Fruit fly (Drosophila melanogaster) whole organism, embryonic: ENCODE data around the gene Mccc1.

Experiments used
- CG11696 ChIP-seq: fragments of 200-800 bp; sonication (Bioruptor generic); IDR thresholded peaks from 2 replicates; pipeline ENCODE4 v1.3.6; 2022; ENCODE audit warnings: missing biosample characterization, missing genetic modification characterization
- CG12071 ChIP-seq: fragments of 200-800 bp; sonication (Bioruptor generic); optimal IDR thresholded peaks from 3 replicates; lab custom pipeline; 2018; ENCODE audit warnings: missing biosample characterization, mild to moderate bottlenecking, missing genetic modification characterization
- CG12744 ChIP-seq: fragments of 200-800 bp; sonication (Bioruptor generic); optimal IDR thresholded peaks from 2 replicates; lab custom pipeline; 2016; ENCODE audit warnings: missing biosample characterization, missing genetic modification characterization
- CG14965 ChIP-seq: fragments of 200-800 bp; sonication (Bioruptor generic); optimal IDR thresholded peaks from 2 replicates; lab custom pipeline; 2016; ENCODE audit warnings: missing biosample characterization, missing genetic modification characterization, borderline replicate concordance
- CG15601 ChIP-seq: fragments of 200-800 bp; sonication (Bioruptor generic); optimal IDR thresholded peaks from 3 replicates; lab custom pipeline; 2019; ENCODE audit warnings: missing biosample characterization, mild to moderate bottlenecking, missing genetic modification characterization, moderate library complexity
- CG16779 ChIP-seq: fragments of 200-800 bp; sonication (Bioruptor generic); IDR thresholded peaks from 2 replicates; pipeline ENCODE4 v1.3.6; 2022; ENCODE audit warnings: missing biosample characterization, missing genetic modification characterization
- CG17328 ChIP-seq: fragments of 200-800 bp; sonication (Bioruptor generic); IDR thresholded peaks from 2 replicates; pipeline ENCODE4 v1.3.6; 2022; ENCODE audit warnings: missing biosample characterization, missing genetic modification characterization
- CG17359 ChIP-seq: fragments of 200-800 bp; sonication (Bioruptor generic); optimal IDR thresholded peaks from 3 replicates; lab custom pipeline; 2018; ENCODE audit warnings: missing biosample characterization, mild to moderate bottlenecking, missing genetic modification characterization, moderate library complexity
- CG18011 ChIP-seq: fragments of 200-800 bp; sonication (Bioruptor generic); optimal IDR thresholded peaks from 2 replicates; lab custom pipeline; 2017; ENCODE audit warnings: missing biosample characterization, missing genetic modification characterization, mild to moderate bottlenecking, moderate library complexity, missing genotype
- CG18262 ChIP-seq: fragments of 200-800 bp; optimal IDR thresholded peaks from 3 replicates; lab custom pipeline; 2019; ENCODE audit warnings: missing biosample characterization, mild to moderate bottlenecking, missing genetic modification characterization, moderate library complexity
- CG2116 ChIP-seq: fragments of 200-800 bp; sonication (Bioruptor generic); optimal IDR thresholded peaks from 3 replicates; lab custom pipeline; 2018; ENCODE audit warnings: missing biosample characterization, mild to moderate bottlenecking, missing genetic modification characterization
- CG2199 ChIP-seq: fragments of 200-800 bp; sonication (Bioruptor generic); IDR thresholded peaks from 3 replicates; pipeline ENCODE4 v1.3.6; 2022; ENCODE audit warnings: missing biosample characterization, missing genetic modification characterization
- CG3163 ChIP-seq: fragments of 200-800 bp; sonication (Bioruptor generic); optimal IDR thresholded peaks from 3 replicates; lab custom pipeline; 2016; ENCODE audit warnings: missing biosample characterization, missing genetic modification characterization
- CG42726 ChIP-seq: fragments of 200-800 bp; sonication (Bioruptor generic); IDR thresholded peaks from 2 replicates; pipeline ENCODE4 v1.3.6; 2022; ENCODE audit warnings: missing biosample characterization, missing genetic modification characterization; ENCODE audit not compliant: partially characterized antibody
- CG43689 ChIP-seq: fragments of 200-800 bp; sonication (Bioruptor generic); IDR thresholded peaks from 2 replicates; pipeline ENCODE4 v1.3.6; 2022; ENCODE audit warnings: missing biosample characterization, missing genetic modification characterization
- CG4707 ChIP-seq: fragments of 200-800 bp; sonication (Bioruptor generic); optimal IDR thresholded peaks from 2 replicates; lab custom pipeline; 2018; ENCODE audit warnings: missing biosample characterization, mild to moderate bottlenecking, missing genetic modification characterization, moderate library complexity
- CG6854 ChIP-seq: fragments of 200-800 bp; sonication (Bioruptor generic); optimal IDR thresholded peaks from 3 replicates; lab custom pipeline; 2017; ENCODE audit warnings: missing biosample characterization, mild to moderate bottlenecking, missing genetic modification characterization
- CG9437 ChIP-seq: fragments of 200-800 bp; sonication (Bioruptor generic); optimal IDR thresholded peaks from 2 replicates; lab custom pipeline; 2018; ENCODE audit warnings: missing biosample characterization, mild to moderate bottlenecking, missing genetic modification characterization
- CG9609 ChIP-seq: fragments of 200-800 bp; sonication (Bioruptor generic); optimal IDR thresholded peaks from 3 replicates; lab custom pipeline; 2016; ENCODE audit warnings: missing biosample characterization, missing genetic modification characterization
- CoRest ChIP-seq: fragments of 200-800 bp; sonication (Bioruptor generic); optimal IDR thresholded peaks from 3 replicates; lab custom pipeline; 2018; ENCODE audit warnings: missing biosample characterization, mild to moderate bottlenecking, missing genetic modification characterization, moderate library complexity
- Dad ChIP-seq: fragments of 200-800 bp; sonication (Bioruptor generic); optimal IDR thresholded peaks from 3 replicates; lab custom pipeline; 2016; ENCODE audit warnings: missing biosample characterization, missing genetic modification characterization
- Elba2 ChIP-seq: fragments of 200-800 bp; sonication (Bioruptor generic); optimal IDR thresholded peaks from 3 replicates; lab custom pipeline; 2016; ENCODE audit warnings: missing biosample characterization, missing genetic modification characterization
- Ets97D ChIP-seq: fragments of 200-800 bp; sonication (Bioruptor generic); optimal IDR thresholded peaks from 3 replicates; lab custom pipeline; 2016; ENCODE audit warnings: missing biosample characterization, missing genetic modification characterization
- Fer2 ChIP-seq: fragments of 200-800 bp; sonication (Bioruptor generic); optimal IDR thresholded peaks from 2 replicates; lab custom pipeline; 2018; ENCODE audit warnings: missing biosample characterization, mild to moderate bottlenecking, missing genetic modification characterization, moderate library complexity
- HLH54F ChIP-seq: fragments of 200-800 bp; sonication (Bioruptor generic); optimal IDR thresholded peaks from 3 replicates; lab custom pipeline; 2016; ENCODE audit warnings: missing biosample characterization, missing genetic modification characterization
- Hmr ChIP-seq: fragments of 200-800 bp; sonication (Bioruptor generic); optimal IDR thresholded peaks from 3 replicates; lab custom pipeline; 2017; ENCODE audit warnings: mild to moderate bottlenecking, missing biosample characterization, missing genetic modification reagents, missing genetic modification characterization
- Lpt ChIP-seq: fragments of >200 bp; optimal IDR thresholded peaks from 2 replicates; lab custom pipeline; 2018; ENCODE audit warnings: missing biosample characterization, missing genetic modification characterization
- NK7.1 ChIP-seq: fragments of 200-800 bp; sonication (Bioruptor generic); optimal IDR thresholded peaks from 3 replicates; lab custom pipeline; 2016; ENCODE audit warnings: missing biosample characterization, missing genetic modification characterization
- Oaz ChIP-seq: fragments of 200-800 bp; sonication (Bioruptor generic); IDR thresholded peaks from 2 replicates; pipeline ENCODE4 v1.3.6; 2022; ENCODE audit warnings: missing biosample characterization, missing genetic modification characterization
- Rfx ChIP-seq: fragments of 200-800 bp; sonication (Bioruptor generic); IDR thresholded peaks from 2 replicates; pipeline ENCODE4 v1.3.6; 2022; ENCODE audit warnings: missing biosample characterization, missing genetic modification characterization
- Rx ChIP-seq: fragments of 200-800 bp; sonication (Bioruptor generic); IDR thresholded peaks from 2 replicates; pipeline ENCODE4 v1.3.6; 2022; ENCODE audit warnings: missing biosample characterization, missing genetic modification characterization
- ac ChIP-seq: fragments of 200-800 bp; sonication (Bioruptor generic); optimal IDR thresholded peaks from 3 replicates; lab custom pipeline; 2017; ENCODE audit warnings: missing biosample characterization, mild to moderate bottlenecking, missing genetic modification characterization
- az2 ChIP-seq: fragments of 200-800 bp; sonication (Bioruptor generic); optimal IDR thresholded peaks from 3 replicates; lab custom pipeline; 2016; ENCODE audit warnings: missing biosample characterization, missing genetic modification characterization
- bbx ChIP-seq: fragments of 200-800 bp; sonication (Bioruptor generic); IDR thresholded peaks from 2 replicates; pipeline ENCODE4 v1.3.6; 2022; ENCODE audit warnings: missing biosample characterization, missing genetic modification characterization; ENCODE audit not compliant: partially characterized antibody
- bowl ChIP-seq: fragments of 200-800 bp; sonication (Bioruptor generic); IDR thresholded peaks from 2 replicates; pipeline ENCODE4 v1.3.6; 2022; ENCODE audit warnings: missing biosample characterization, missing genetic modification characterization
- crol ChIP-seq: fragments of 200-800 bp; sonication (Bioruptor generic); IDR thresholded peaks from 2 replicates; pipeline ENCODE4 v1.3.6; 2022; ENCODE audit warnings: missing biosample characterization, missing genetic modification characterization
- da ChIP-seq: fragments of 200-800 bp; sonication (Bioruptor generic); optimal IDR thresholded peaks from 2 replicates; lab custom pipeline; 2016; ENCODE audit warnings: missing biosample characterization, missing genetic modification characterization
- esg ChIP-seq: fragments of 200-800 bp; sonication (Bioruptor generic); conservative IDR thresholded peaks from 2 replicates; pipeline ENCODE4 v1.3.6; 2022; ENCODE audit warnings: missing biosample characterization, missing genetic modification characterization
- gce ChIP-seq: fragments of 200-800 bp; sonication (Bioruptor generic); IDR thresholded peaks from 3 replicates; pipeline ENCODE4 v1.3.6; 2022; ENCODE audit warnings: missing biosample characterization, missing genetic modification characterization
- inv ChIP-seq: fragments of 200-800 bp; sonication (Bioruptor generic); IDR thresholded peaks from 2 replicates; pipeline ENCODE4 v1.3.6; 2022; ENCODE audit warnings: missing biosample characterization, missing genetic modification characterization; ENCODE audit not compliant: partially characterized antibody
- kah ChIP-seq: fragments of 200-800 bp; sonication (Bioruptor generic); optimal IDR thresholded peaks from 2 replicates; lab custom pipeline; 2018; ENCODE audit warnings: missing biosample characterization, mild to moderate bottlenecking, missing genetic modification characterization
- kay ChIP-seq: fragments of 200-800 bp; sonication (Bioruptor generic); optimal IDR thresholded peaks from 2 replicates; lab custom pipeline; 2016; ENCODE audit warnings: missing biosample characterization, missing genetic modification characterization
- knrl ChIP-seq: fragments of 200-800 bp; sonication (Bioruptor generic); IDR thresholded peaks from 3 replicates; pipeline ENCODE4 v1.3.6; 2022; ENCODE audit warnings: missing biosample characterization, missing genetic modification characterization; ENCODE audit not compliant: partially characterized antibody
- lilli ChIP-seq: fragments of 200-800 bp; sonication (Bioruptor generic); optimal IDR thresholded peaks from 3 replicates; lab custom pipeline; 2016; ENCODE audit warnings: missing biosample characterization, missing genetic modification characterization
- nom ChIP-seq: fragments of 200-800 bp; sonication (Bioruptor generic); optimal IDR thresholded peaks from 2 replicates; lab custom pipeline; 2017; ENCODE audit warnings: missing biosample characterization, missing genetic modification characterization, mild to moderate bottlenecking, moderate library complexity, missing genetic modification reagents
- org-1 ChIP-seq: fragments of 200-800 bp; sonication (Bioruptor generic); optimal IDR thresholded peaks from 2 replicates; lab custom pipeline; 2017; ENCODE audit warnings: missing biosample characterization, missing genetic modification characterization
- run ChIP-seq: fragments of 200-800 bp; sonication (Bioruptor generic); optimal IDR thresholded peaks from 3 replicates; lab custom pipeline; 2018; ENCODE audit warnings: missing biosample characterization, mild to moderate bottlenecking, missing genetic modification characterization
- sens-2 ChIP-seq: fragments of 200-800 bp; sonication (Bioruptor generic); IDR thresholded peaks from 2 replicates; pipeline ENCODE4 v1.3.6; 2022; ENCODE audit warnings: missing biosample characterization, missing genetic modification characterization
- sisA ChIP-seq: fragments of 200-800 bp; sonication (Bioruptor generic); IDR thresholded peaks from 2 replicates; pipeline ENCODE4 v1.3.6; 2022; ENCODE audit warnings: missing biosample characterization, missing genetic modification characterization
- twi ChIP-seq: fragments of 200-800 bp; optimal IDR thresholded peaks from 2 replicates; lab custom pipeline; 2019; ENCODE audit warnings: missing biosample characterization, mild to moderate bottlenecking, missing genetic modification characterization, moderate library complexity
- vnd ChIP-seq: fragments of 200-800 bp; sonication (Bioruptor generic); IDR thresholded peaks from 3 replicates; pipeline ENCODE4 v1.3.6; 2022; ENCODE audit warnings: missing biosample characterization, missing genetic modification characterization; ENCODE audit not compliant: partially characterized antibody

Gene Mccc1

dm6 chr3R:31810073-31810530, 16.4 kb upstream of the Mccc1 start, which contains the start of gene Rift (continued):
- no peak for TF ChIP-seq CG2116
- no peak for TF ChIP-seq bbx
- TF ChIP-seq org-1 (GFP tag; lab: Kevin White, UChicago), result no peak
- TF ChIP-seq CG18011, result no peak
- no peak for TF ChIP-seq CG12744 (GFP tag; lab: Kevin White, UChicago)
- no peak for TF ChIP-seq run (tag; lab: Kevin White, UChicago)
- no peak for TF ChIP-seq Rx (GFP tag; lab: Robert Waterston, UW)
- no peak for TF ChIP-seq da (GFP tag; lab: Kevin White, UChicago)
- TF ChIP-seq vnd (GFP tag; lab: Robert Waterston, UW), result no peak
- peak; percentile 38 for TF ChIP-seq Hmr (GFP tag; lab: Kevin White, UChicago)
- TF ChIP-seq inv (GFP tag; lab: Robert Waterston, UW), result no peak
- TF ChIP-seq CoRest, result no peak
- no peak for TF ChIP-seq Fer2 (tag; lab: Kevin White, UChicago)
- TF ChIP-seq CG6854 (GFP tag; lab: Kevin White, UChicago), result no peak
- no peak; the same call in 2 of the 3 replicates for TF ChIP-seq gce
- TF ChIP-seq CG17328 (GFP tag; lab: Robert Waterston, UW), result no peak
- TF ChIP-seq CG12071 (GFP tag; lab: Kevin White, UChicago), result no peak
- no peak for TF ChIP-seq CG14965
- TF ChIP-seq CG17359 (tag; lab: Kevin White, UChicago), result peak; percentile 53
- no peak for TF ChIP-seq NK7.1 (GFP tag; lab: Kevin White, UChicago)
- no peak for TF ChIP-seq kah (GFP tag; lab: Kevin White, UChicago)
- TF ChIP-seq nom (GFP tag; lab: Kevin White, UChicago), result peak; percentile 4
- TF ChIP-seq knrl (GFP tag; lab: Robert Waterston, UW), result no peak
- TF ChIP-seq Ets97D (GFP tag; lab: Kevin White, UChicago), result no peak
- no peak for TF ChIP-seq ac (GFP tag; lab: Kevin White, UChicago)
- TF ChIP-seq Lpt, result no peak
- TF ChIP-seq twi (tag; lab: Kevin White, UChicago), result no peak
- TF ChIP-seq CG11696 (GFP tag; lab: Robert Waterston, UW), result no peak
- peak; percentile 76 for TF ChIP-seq Rfx (GFP tag; lab: Robert Waterston, UW)
- TF ChIP-seq CG43689 (GFP tag; lab: Robert Waterston, UW), result no peak
- TF ChIP-seq CG42726, result no peak
- TF ChIP-seq CG18262 (tag; lab: Kevin White, UChicago), result peak; percentile 24
- TF ChIP-seq HLH54F (GFP tag; lab: Kevin White, UChicago), result peak; percentile 7
- no peak for TF ChIP-seq CG15601
- TF ChIP-seq sens-2 (GFP tag; lab: Robert Waterston, UW), result no peak
- TF ChIP-seq bowl (GFP tag; lab: Robert Waterston, UW), result no peak
- TF ChIP-seq CG16779, result peak; percentile 67; the same call in 1 of the 2 replicates
- no peak for TF ChIP-seq kay (GFP tag; lab: Kevin White, UChicago)
- TF ChIP-seq CG9437, result no peak
- peak; percentile 96 for TF ChIP-seq CG3163 (GFP tag; lab: Kevin White, UChicago)
- TF ChIP-seq CG9609 (GFP tag; lab: Kevin White, UChicago), result peak; percentile 31
- TF ChIP-seq Dad (GFP tag; lab: Kevin White, UChicago), result no peak
- no peak for TF ChIP-seq CG4707
- TF ChIP-seq Oaz, result 0 out of 2 replicates have a peak, but pooled peaks have one; percentile 20
- TF ChIP-seq sisA (GFP tag; lab: Robert Waterston, UW), result no peak
- TF ChIP-seq crol (GFP tag; lab: Robert Waterston, UW), result no peak
- peak; percentile 19 for TF ChIP-seq lilli (GFP tag; lab: Kevin White, UChicago)
- 0 out of 3 replicates have a peak, but pooled peaks have one; percentile 27 for TF ChIP-seq CG2199 (GFP tag; lab: Robert Waterston, UW)
- no peak for TF ChIP-seq esg (GFP tag; lab: Robert Waterston, UW)
- TF ChIP-seq az2 (GFP tag; lab: Kevin White, UChicago), result no peak
- no peak for TF ChIP-seq Elba2 (GFP tag; lab: Kevin White, UChicago)
